Worm (Caenorhabditis elegans) whole organism, L4/young adult: ENCODE results near the gene F15E6.6.

Source experiments
- W03F9.2 ChIP-seq: fragments of 150-350 bp; optimal IDR thresholded peaks from 2 replicates; lab custom pipeline; 2014; ENCODE audit warnings: missing biosample characterization, missing genetic modification characterization
- dao-5 ChIP-seq: sonication (generic microtip); optimal IDR thresholded peaks from 2 replicates; lab custom pipeline; 2016; ENCODE audit warnings: missing genotype, missing genetic modification characterization, moderate library complexity, missing compliant biosample characterization
- him-1 ChIP-seq: sonication (generic microtip); optimal IDR thresholded peaks from 2 replicates; lab custom pipeline; 2016; ENCODE audit warnings: missing genotype, missing genetic modification reagents, missing genetic modification characterization, missing compliant biosample characterization

- TF ChIP-seq W03F9.2 (tag; lab: Kevin White, UChicago) (no peak), him-1 (tag; lab: Kevin White, UChicago) (no peak), dao-5 (tag; lab: Kevin White, UChicago) (no peak)
Measured at ce11 chrIV:4269308-4269707, 14.6 kb downstream of the F15E6.6 start, which contains the start of gene F36A4.3.
